Fruit fly (Drosophila melanogaster): Measurements from ENCODE around the gene Octbeta3R.

- no peak for TF ChIP-seq Hr78 (GFP tag; optimal IDR thresholded peaks at IDR 0.05)
- TF ChIP-seq sv (GFP tag; optimal IDR thresholded peaks at IDR 0.05): no peak
- no peak for TF ChIP-seq fru (GFP tag; optimal IDR thresholded peaks at IDR 0.05)
- TF ChIP-seq HLH106 (tag; optimal IDR thresholded peaks at IDR 0.05): no peak
- TF ChIP-seq pan (optimal IDR thresholded peaks at IDR 0.05): no peak
- no peak for TF ChIP-seq CrebA (GFP tag; optimal IDR thresholded peaks at IDR 0.05; ENCODE audit: borderline replicate concordance)
- no peak for TF ChIP-seq h (GFP tag; optimal IDR thresholded peaks at IDR 0.05)
- no peak for TF ChIP-seq psq (GFP tag; optimal IDR thresholded peaks at IDR 0.05)
- TF ChIP-seq rgr (GFP tag; optimal IDR thresholded peaks at IDR 0.05): no peak
Observed at dm6 chr3R:12591672-12592071, 43.6 kb upstream of the Octbeta3R start.
